Worm (Caenorhabditis elegans) whole organism, young adult: ENCODE measurements around the gene srg-6.
A peak's percentile ranks its signal among the peaks of the same experiment; 100 is the strongest.

Experiments
- B0336.3 ChIP-seq: fragments of 200-800 bp; sonication (Bioruptor generic); IDR thresholded peaks from 2 replicates; pipeline ENCODE4 v1.3.6; 2022; ENCODE audit warnings: missing genetic modification characterization, missing compliant biosample characterization
- C06A6.2 ChIP-seq: fragments of 200-800 bp; sonication (Bioruptor generic); conservative IDR thresholded peaks from 2 replicates; pipeline ENCODE4 v1.3.6; 2022; ENCODE audit warnings: missing genetic modification characterization, missing compliant biosample characterization
- F37B4.10 ChIP-seq: fragments of 200-800 bp; sonication (Bioruptor generic); IDR thresholded peaks from 2 replicates; pipeline ENCODE4 v1.3.6; 2022; ENCODE audit warnings: missing genetic modification characterization, missing compliant biosample characterization
- F57A8.1 ChIP-seq: fragments of 200-800 bp; sonication (Bioruptor generic); optimal IDR thresholded peaks from 2 replicates; lab custom pipeline; 2018; ENCODE audit warnings: mild to moderate bottlenecking, missing genetic modification characterization, moderate library complexity, missing compliant biosample characterization
- F57C9.4 ChIP-seq: sonication (generic microtip); optimal IDR thresholded peaks from 2 replicates; lab custom pipeline; 2017; ENCODE audit warnings: mild to moderate bottlenecking, missing genetic modification characterization, missing compliant biosample characterization
- K11D2.4 ChIP-seq: fragments of 200-800 bp; sonication (Bioruptor generic); IDR thresholded peaks from 2 replicates; pipeline ENCODE4 v1.3.6; 2022; ENCODE audit warnings: missing genetic modification reagents, missing genetic modification characterization, missing compliant biosample characterization
- K12H6.12 ChIP-seq: fragments of 200-800 bp; sonication (Bioruptor generic); optimal IDR thresholded peaks from 2 replicates; lab custom pipeline; 2018; ENCODE audit warnings: mild to moderate bottlenecking, missing genetic modification characterization, missing compliant biosample characterization
- T07F8.4 ChIP-seq: sonication (generic microtip); optimal IDR thresholded peaks from 2 replicates; lab custom pipeline; 2016; ENCODE audit warnings: mild to moderate bottlenecking, missing genetic modification characterization, moderate library complexity, missing compliant biosample characterization
- Y56A3A.18 ChIP-seq: fragments of 200-800 bp; sonication (Bioruptor generic); IDR thresholded peaks from 2 replicates; pipeline ENCODE4 v1.3.6; 2022; ENCODE audit warnings: missing genetic modification reagents, missing genetic modification characterization, missing compliant biosample characterization
- Y79H2A.3 ChIP-seq: fragments of 200-800 bp; sonication (Bioruptor generic); conservative IDR thresholded peaks from 2 replicates; pipeline ENCODE4 v1.3.6; 2022; ENCODE audit warnings: missing genetic modification reagents, missing genetic modification characterization, missing compliant biosample characterization
- ZK185.1 ChIP-seq: sonication (generic microtip); optimal IDR thresholded peaks from 2 replicates; lab custom pipeline; 2016; ENCODE audit warnings: mild to moderate bottlenecking, missing genetic modification characterization, missing compliant biosample characterization; ENCODE audit not compliant: poor library complexity, severe bottlenecking
- aptf-2 ChIP-seq: fragments of 200-800 bp; sonication (Bioruptor generic); conservative IDR thresholded peaks from 2 replicates; pipeline ENCODE4 v1.3.6; 2022; ENCODE audit warnings: missing genetic modification reagents, missing genetic modification characterization, missing compliant biosample characterization
- bed-1 ChIP-seq: fragments of 200-800 bp; sonication (Bioruptor generic); IDR thresholded peaks from 2 replicates; pipeline ENCODE4 v1.3.6; 2022; ENCODE audit warnings: missing genetic modification reagents, missing genetic modification characterization, missing compliant biosample characterization
- ceh-27 ChIP-seq: fragments of 200-800 bp; sonication (Bioruptor generic); optimal IDR thresholded peaks from 2 replicates; lab custom pipeline; 2018; ENCODE audit warnings: mild to moderate bottlenecking, missing genetic modification characterization, moderate library complexity, missing compliant biosample characterization
- chd-7 ChIP-seq: sonication (generic microtip); optimal IDR thresholded peaks from 2 replicates; lab custom pipeline; 2016; ENCODE audit warnings: mild to moderate bottlenecking, missing genetic modification characterization, moderate library complexity, missing compliant biosample characterization
- die-1 ChIP-seq: sonication (generic microtip); optimal IDR thresholded peaks from 2 replicates; lab custom pipeline; 2016; ENCODE audit warnings: missing genotype, mild to moderate bottlenecking, missing genetic modification characterization, missing compliant biosample characterization
- dpl-1 ChIP-seq: fragments of 150-350 bp; optimal IDR thresholded peaks from 2 replicates; lab custom pipeline; 2014; ENCODE audit warnings: missing biosample characterization, missing genetic modification reagents, missing genetic modification characterization
- egrh-3 ChIP-seq: fragments of 200-800 bp; sonication (Bioruptor generic); IDR thresholded peaks from 2 replicates; pipeline ENCODE4 v1.3.6; 2022; ENCODE audit warnings: missing genetic modification reagents, missing genetic modification characterization, missing compliant biosample characterization
- ets-4 ChIP-seq: fragments of 200-800 bp; sonication (Bioruptor generic); optimal IDR thresholded peaks from 2 replicates; lab custom pipeline; 2018; ENCODE audit warnings: mild to moderate bottlenecking, missing genetic modification characterization, missing compliant biosample characterization
- him-1 ChIP-seq: sonication (generic microtip); optimal IDR thresholded peaks from 2 replicates; lab custom pipeline; 2016; ENCODE audit warnings: missing genotype, missing genetic modification reagents, missing genetic modification characterization, missing compliant biosample characterization
- let-607 ChIP-seq, 2 experiments: fragments of 200-800 bp in 1 of 2; sonication (Bioruptor generic) in 1 of 2; sonication (generic microtip) in 1 of 2; optimal IDR thresholded peaks; 2 replicates each; lab custom pipeline; 2016 to 2018; ENCODE audit warnings: mild to moderate bottlenecking in 2 of 2, missing compliant biosample characterization in 2 of 2, missing genetic modification characterization in 2 of 2, moderate library complexity in 2 of 2, missing genotype in 1 of 2
- lsl-1 ChIP-seq: fragments of 200-800 bp; sonication (Bioruptor generic); optimal IDR thresholded peaks from 2 replicates; lab custom pipeline; 2018; ENCODE audit warnings: mild to moderate bottlenecking, missing genetic modification characterization, moderate library complexity, missing compliant biosample characterization
- nhr-80 ChIP-seq: sonication (generic microtip); optimal IDR thresholded peaks from 2 replicates; lab custom pipeline; 2016; ENCODE audit warnings: missing genetic modification characterization, missing compliant biosample characterization
- nhr-90 ChIP-seq: sonication (generic microtip); optimal IDR thresholded peaks from 2 replicates; lab custom pipeline; 2016; ENCODE audit warnings: missing genotype, mild to moderate bottlenecking, missing genetic modification characterization, missing compliant biosample characterization
- pha-4 ChIP-seq: fragments of 150-350 bp; sonication (generic microtip); optimal IDR thresholded peaks from 2 replicates; lab custom pipeline; 2014; ENCODE audit warnings: missing biosample characterization, missing genetic modification reagents, missing genetic modification characterization
- rcor-1 ChIP-seq: fragments of 200-800 bp; sonication (Bioruptor generic); IDR thresholded peaks from 2 replicates; pipeline ENCODE4 v1.3.6; 2022; ENCODE audit warnings: missing genetic modification reagents, missing genetic modification characterization, missing compliant biosample characterization
- snpc-1.3 ChIP-seq: sonication (generic microtip); optimal IDR thresholded peaks from 2 replicates; lab custom pipeline; 2017; ENCODE audit warnings: missing genetic modification characterization, mild to moderate bottlenecking, missing compliant biosample characterization, antibody characterized with exemption, moderate library complexity, missing genotype, missing genetic modification reagents; ENCODE audit not compliant: insufficient read depth
- snpc-3.4 ChIP-seq: sonication (generic microtip); optimal IDR thresholded peaks from 2 replicates; lab custom pipeline; 2017; ENCODE audit warnings: missing genetic modification characterization, mild to moderate bottlenecking, missing compliant biosample characterization, antibody characterized with exemption, moderate library complexity, missing genotype, missing genetic modification reagents
- snpc-4 ChIP-seq, 5 experiments: fragments of 150-350 bp in 1 of 5; sonication (generic microtip) in 4 of 5; optimal IDR thresholded peaks; 2 replicates each; lab custom pipeline; 2014 to 2018; ENCODE audit warnings: missing genetic modification characterization in 5 of 5, missing biosample characterization in 3 of 5, antibody characterized with exemption in 2 of 5, mild to moderate bottlenecking in 2 of 5, missing compliant biosample characterization in 2 of 5, missing genotype in 2 of 5, moderate library complexity in 2 of 5, missing genetic modification reagents in 1 of 5
- tbp1 ChIP-seq: fragments of 200-800 bp; sonication (Bioruptor generic); optimal IDR thresholded peaks from 2 replicates; lab custom pipeline; 2018; ENCODE audit warnings: mild to moderate bottlenecking, missing genetic modification characterization, missing compliant biosample characterization
- tlf-1 ChIP-seq: fragments of 200-800 bp; sonication (Bioruptor generic); optimal IDR thresholded peaks from 2 replicates; lab custom pipeline; 2018; ENCODE audit warnings: mild to moderate bottlenecking, missing genetic modification characterization, missing compliant biosample characterization
- unc-130 ChIP-seq: sonication (generic microtip); optimal IDR thresholded peaks from 2 replicates; lab custom pipeline; 2016; ENCODE audit warnings: missing genetic modification reagents, missing genetic modification characterization, missing compliant biosample characterization
- zim-3 ChIP-seq: sonication (generic microtip); optimal IDR thresholded peaks from 2 replicates; lab custom pipeline; 2017; ENCODE audit warnings: mild to moderate bottlenecking, missing genetic modification characterization, moderate library complexity, missing compliant biosample characterization
- ztf-28 ChIP-seq: fragments of 200-800 bp; sonication (Bioruptor generic); IDR thresholded peaks from 2 replicates; pipeline ENCODE4 v1.3.6; 2022; ENCODE audit warnings: missing genetic modification reagents, missing genetic modification characterization, missing compliant biosample characterization

The srg-6 gene

ce11 chrIII:6298131-6298530 lies 32.3 kb upstream of the srg-6 start, which contains the start of gene F47D12.3:
TSS of gene F47D12.3 (plus strand) at chrIII:6298461.
- TF ChIP-seq T07F8.4 (tag; lab: Kevin White, UChicago): no peak
- no peak for TF ChIP-seq tlf-1 (GFP tag; lab: Kevin White, UChicago)
- no peak for TF ChIP-seq aptf-2 (GFP tag; lab: Robert Waterston, UW)
- TF ChIP-seq let-607 (tag; optimal IDR thresholded peaks at IDR 0.05; lab: Kevin White, UChicago): no peak
- TF ChIP-seq die-1 (tag; lab: Kevin White, UChicago): no peak
- TF ChIP-seq chd-7 (tag; lab: Kevin White, UChicago): no peak
- no peak for TF ChIP-seq lsl-1 (GFP tag; lab: Kevin White, UChicago)
- no peak for TF ChIP-seq ztf-28 (GFP tag; lab: Robert Waterston, UW)

- TF ChIP-seq die-1 (tag; lab: Kevin White, UChicago) (no peak), egrh-3 (GFP tag; lab: Robert Waterston, UW) (no peak), ZK185.1 (no peak), pha-4 (tag; lab: Kevin White, UChicago) (no peak)
Measured at ce11 chrIII:6297599-6297998, 31.8 kb upstream of the srg-6 start.

ce11 chrIII:6295972-6296700 lies 30.3 kb upstream of the srg-6 start, which contains the start of gene F47D12.7:
TSS of gene F47D12.7 (minus strand) at chrIII:6296022.
- no peak for TF ChIP-seq ZK185.1
- TF ChIP-seq snpc-1.3 (tag; lab: Kevin White, UChicago): no peak
- TF ChIP-seq let-607 (tag; optimal IDR thresholded peaks at IDR 0.05; lab: Kevin White, UChicago): no peak
- TF ChIP-seq snpc-4 (GFP tag; optimal IDR thresholded peaks at IDR 0.05; lab: Kevin White, UChicago): no peak
- TF ChIP-seq snpc-4 (tag; optimal IDR thresholded peaks at IDR 0.05; lab: Kevin White, UChicago): no peak
- TF ChIP-seq Y56A3A.18 (GFP tag; lab: Robert Waterston, UW): no peak
- TF ChIP-seq him-1: no peak
- no peak for TF ChIP-seq pha-4 (tag; lab: Kevin White, UChicago)

ce11 chrIII:6290469-6291182 lies 24.8 kb upstream of the srg-6 start:
- TF ChIP-seq nhr-80 (peak; percentile 26), bed-1 (GFP tag; lab: Robert Waterston, UW) (no peak)

ce11 chrIII:6289366-6289765 lies 23.6 kb upstream of the srg-6 start:
- TF ChIP-seq F57C9.4 (tag; lab: Kevin White, UChicago): no peak
- TF ChIP-seq tbp1 (GFP tag; lab: Kevin White, UChicago): no peak
- peak; percentile 27 for TF ChIP-seq ceh-27 (GFP tag; lab: Kevin White, UChicago)

- TF ChIP-seq nhr-80 (peak; percentile 0), snpc-3.4 (tag; lab: Kevin White, UChicago) (no peak)
Measured at ce11 chrIII:6287195-6287594, 21.4 kb upstream of the srg-6 start, which contains the start of gene F47D12.6. TSS of gene F47D12.6 (minus strand) at chrIII:6287295.

ce11 chrIII:6285890-6286289 lies 20.1 kb upstream of the srg-6 start, which contains the start of gene gadr-3:
TSS of gene gadr-3 (minus strand) at chrIII:6285990.
- no peak for TF ChIP-seq unc-130 (GFP tag; lab: Kevin White, UChicago)
- no peak for TF ChIP-seq F37B4.10
- no peak for TF ChIP-seq zim-3 (tag; lab: Kevin White, UChicago)
- no peak for TF ChIP-seq Y56A3A.18 (GFP tag; lab: Robert Waterston, UW)
- no peak for TF ChIP-seq rcor-1 (GFP tag; lab: Robert Waterston, UW)
- no peak for TF ChIP-seq K12H6.12
- TF ChIP-seq bed-1 (GFP tag; lab: Robert Waterston, UW): no peak
- TF ChIP-seq F57A8.1 (GFP tag; lab: Kevin White, UChicago): no peak
- no peak for TF ChIP-seq dpl-1
- no peak for TF ChIP-seq C06A6.2 (GFP tag; lab: Robert Waterston, UW)
- TF ChIP-seq ets-4 (GFP tag; lab: Kevin White, UChicago): no peak
- no peak for TF ChIP-seq nhr-90 (tag; lab: Kevin White, UChicago)
- TF ChIP-seq B0336.3: no peak
- no peak for TF ChIP-seq Y79H2A.3 (GFP tag; lab: Robert Waterston, UW)
- no peak for TF ChIP-seq K11D2.4 (GFP tag; lab: Robert Waterston, UW)
- TF ChIP-seq F57C9.4 (tag; lab: Kevin White, UChicago): no peak
